Worm (Caenorhabditis elegans) whole organism, L3 larva: ENCODE data around the gene R12B2.7.

Source experiments
- aly-2 ChIP-seq: fragments of 150-350 bp; optimal IDR thresholded peaks from 2 replicates; lab custom pipeline; 2014; ENCODE audit warnings: missing biosample characterization, missing genetic modification characterization
- ceh-82 ChIP-seq: fragments of 150-350 bp; optimal IDR thresholded peaks from 2 replicates; lab custom pipeline; 2014; ENCODE audit warnings: missing biosample characterization, missing genetic modification characterization
- mdl-1 ChIP-seq: fragments of 150-350 bp; optimal IDR thresholded peaks from 2 replicates; lab custom pipeline; 2014; ENCODE audit warnings: missing biosample characterization, missing genetic modification characterization
- pqm-1 ChIP-seq: fragments of 150-350 bp; optimal IDR thresholded peaks from 2 replicates; lab custom pipeline; 2017; ENCODE audit warnings: missing biosample characterization, missing genetic modification characterization, inconsistent platforms
- skn-1 ChIP-seq: fragments of 150-350 bp; optimal IDR thresholded peaks from 2 replicates; lab custom pipeline; 2014; ENCODE audit warnings: missing biosample characterization, missing genetic modification characterization
- tbx-2 ChIP-seq: sonication (generic microtip); optimal IDR thresholded peaks from 2 replicates; lab custom pipeline; 2016; ENCODE audit warnings: mild to moderate bottlenecking, missing genetic modification characterization, missing compliant biosample characterization
- unc-62 ChIP-seq: fragments of 150-350 bp; sonication (generic microtip); optimal IDR thresholded peaks from 4 replicates; lab custom pipeline; 2014; ENCODE audit warnings: missing biosample characterization, missing genetic modification reagents, missing genetic modification characterization

DNA sequence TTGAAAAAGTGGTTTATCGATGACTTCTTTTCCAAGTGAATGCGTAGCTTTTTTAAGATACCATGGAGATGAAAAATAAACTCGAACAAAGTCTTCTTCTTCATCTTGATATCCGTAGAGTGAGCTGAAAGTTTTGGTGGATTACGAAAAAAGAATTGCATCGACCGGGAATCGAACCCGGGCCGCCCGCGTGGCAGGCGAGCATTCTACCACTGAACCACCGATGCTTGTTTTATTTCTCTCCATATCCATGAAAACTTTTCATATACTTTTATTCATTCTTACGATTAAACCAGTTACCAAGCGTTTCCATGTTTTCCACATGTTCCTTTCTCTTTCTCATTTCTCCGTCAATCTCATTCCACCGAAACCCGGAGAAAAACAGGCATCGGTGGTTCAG, 32.8 kb upstream of the R12B2.7 start:
- TF ChIP-seq mdl-1 (tag; lab: Kevin White, UChicago) (no peak), skn-1 (no peak), tbx-2 (no peak), aly-2 (tag; lab: Kevin White, UChicago) (no peak), pqm-1 (tag; lab: Kevin White, UChicago) (no peak), ceh-82 (no peak), unc-62 (no peak)
